Fruit fly (Drosophila melanogaster): ENCODE results near the gene CG12194.

DNA sequence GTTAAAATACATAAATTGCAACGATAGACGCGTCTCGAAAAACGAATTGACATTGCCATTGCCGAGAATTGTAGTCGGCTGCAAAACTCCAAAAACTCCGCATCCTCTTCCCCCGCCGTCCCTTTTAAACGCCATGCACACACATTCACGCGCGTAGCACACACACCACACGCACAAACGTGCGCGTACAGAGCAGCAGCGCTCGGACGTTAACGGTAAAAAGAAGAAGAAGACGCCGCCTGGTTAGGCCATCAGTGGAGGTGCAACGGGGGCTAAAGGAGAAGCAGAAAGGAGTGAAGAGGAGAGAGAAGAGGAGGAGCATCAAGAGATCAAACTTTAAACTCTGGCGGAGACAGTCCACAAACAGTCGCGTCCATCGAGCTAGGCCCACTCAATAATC, 15.9 kb upstream of the CG12194 start:
- TF ChIP-seq CG32006 (GFP tag; optimal IDR thresholded peaks at IDR 0.05) (no peak), CG6792 (GFP tag; optimal IDR thresholded peaks at IDR 0.05) (no peak), achi (GFP tag; optimal IDR thresholded peaks at IDR 0.05) (no peak), Sox14 (GFP tag; optimal IDR thresholded peaks at IDR 0.05) (no peak), net (GFP tag; optimal IDR thresholded peaks at IDR 0.05) (no peak), CG6854 (GFP tag; optimal IDR thresholded peaks at IDR 0.05) (no peak), Ets21C (GFP tag; optimal IDR thresholded peaks at IDR 0.05) (no peak), Hr39 (GFP tag; optimal IDR thresholded peaks at IDR 0.05) (no peak)

All from whole organism, prepupa.